Worm (Caenorhabditis elegans) whole organism, L3 larva: ENCODE measurements around the gene C09B9.4.
"Not testable (repeated sequence)": the region's sequence is repeated elsewhere in the genome, so short reads cannot be mapped to it uniquely, and the experiment has no call there.

Experiments used
- ama-1 ChIP-seq: fragments of 150-350 bp; optimal IDR thresholded peaks from 2 replicates; lab custom pipeline; 2018
- elt-1 ChIP-seq: fragments of 150-350 bp; optimal IDR thresholded peaks from 2 replicates; lab custom pipeline; 2014; ENCODE audit warnings: missing biosample characterization, missing genetic modification characterization
- elt-2 ChIP-seq: sonication (generic microtip); optimal IDR thresholded peaks from 2 replicates; lab custom pipeline; 2016; ENCODE audit warnings: missing genetic modification reagents, mild to moderate bottlenecking, missing genetic modification characterization, missing compliant biosample characterization
- elt-3 ChIP-seq, 3 experiments: fragments of 150-350 bp in 1 of 3; sonication (generic microtip) in 2 of 3; optimal IDR thresholded peaks; 2 replicates in 2 of 3; 4 replicates in 1 of 3; lab custom pipeline; 2014 to 2017; ENCODE audit warnings: missing biosample characterization in 3 of 3, missing genetic modification characterization in 3 of 3
- ztf-4 ChIP-seq: fragments of 150-350 bp; optimal IDR thresholded peaks from 2 replicates; lab custom pipeline; 2014; ENCODE audit warnings: missing biosample characterization, missing genetic modification characterization

ce11 chrIV:5017075-5017474 is 16.1 kb downstream of the C09B9.4 start, which contains the start of gene T28H11.7:
- not testable (repeated sequence) for TF ChIP-seq elt-1 (tag; lab: Kevin White, UChicago); elt-3 (tag; optimal IDR thresholded peaks at IDR 0.05; lab: Kevin White, UChicago); elt-2; ama-1 (lab: Kevin White, UChicago); ztf-4 (tag; lab: Kevin White, UChicago)
